Fruit fly (Drosophila melanogaster) S2 (cell line): Measurements from ENCODE around the gene Taf8.

Experiments
- CG8478 ChIP-seq: fragments of >200 bp; optimal IDR thresholded peaks from 2 replicates; lab custom pipeline; 2018
- CTCF ChIP-seq, 2 experiments: fragments of >200 bp; optimal IDR thresholded peaks; 2 replicates each; lab custom pipeline; 2018

dm6 chrX:18101778-18102177, at the start of gene Taf8:
- TF ChIP-seq CG8478 (no peak), CTCF (optimal IDR thresholded peaks at IDR 0.05; lab: Kevin White, UChicago) (no peak)
